Fruit fly (Drosophila melanogaster) whole organism, embryonic: ENCODE data around the gene pes.

Experiments used
- Abd-B ChIP-seq: fragments of 200-800 bp; sonication (Bioruptor generic); optimal IDR thresholded peaks from 2 replicates; lab custom pipeline; 2018; ENCODE audit warnings: missing biosample characterization, mild to moderate bottlenecking, missing genetic modification characterization, moderate library complexity
- Ada2b ChIP-seq: fragments of 200-800 bp; sonication (Bioruptor generic); IDR thresholded peaks from 2 replicates; pipeline ENCODE4 v1.3.6; 2022; ENCODE audit warnings: missing biosample characterization, missing genetic modification characterization
- CG10543 ChIP-seq: fragments of 200-800 bp; sonication (Bioruptor generic); optimal IDR thresholded peaks from 3 replicates; lab custom pipeline; 2017; ENCODE audit warnings: missing biosample characterization, mild to moderate bottlenecking, missing genetic modification characterization, moderate library complexity
- CG10959 ChIP-seq: fragments of 200-800 bp; sonication (Bioruptor generic); IDR thresholded peaks from 2 replicates; pipeline ENCODE4 v1.3.6; 2022; ENCODE audit warnings: missing biosample characterization, missing genetic modification characterization
- CG13424 ChIP-seq: fragments of 200-800 bp; sonication (Bioruptor generic); optimal IDR thresholded peaks from 2 replicates; lab custom pipeline; 2019; ENCODE audit warnings: missing biosample characterization, mild to moderate bottlenecking, missing genetic modification characterization, moderate library complexity
- CG14441 ChIP-seq: fragments of 200-800 bp; sonication (Bioruptor generic); IDR thresholded peaks from 2 replicates; pipeline ENCODE4 v1.3.6; 2022; ENCODE audit warnings: missing biosample characterization, missing genetic modification characterization
- CG15514 ChIP-seq: fragments of 200-800 bp; sonication (Bioruptor generic); optimal IDR thresholded peaks from 3 replicates; lab custom pipeline; 2017; ENCODE audit warnings: missing biosample characterization, missing genetic modification characterization, mild to moderate bottlenecking, moderate library complexity, missing genetic modification reagents
- CG16813 ChIP-seq: fragments of 200-800 bp; sonication (Bioruptor generic); IDR thresholded peaks from 3 replicates; pipeline ENCODE4 v1.3.6; 2022; ENCODE audit warnings: missing biosample characterization, missing genetic modification characterization; ENCODE audit not compliant: partially characterized antibody
- CG17385 ChIP-seq: fragments of 200-800 bp; sonication (Bioruptor generic); optimal IDR thresholded peaks from 3 replicates; lab custom pipeline; 2018; ENCODE audit warnings: missing biosample characterization, mild to moderate bottlenecking, missing genetic modification characterization
- CG30020 ChIP-seq: fragments of 200-800 bp; optimal IDR thresholded peaks from 2 replicates; lab custom pipeline; 2019; ENCODE audit warnings: missing biosample characterization, mild to moderate bottlenecking, missing genetic modification characterization, moderate library complexity
- CG33213 ChIP-seq: fragments of 200-800 bp; sonication (Bioruptor generic); optimal IDR thresholded peaks from 3 replicates; lab custom pipeline; 2016; ENCODE audit warnings: missing biosample characterization, missing genetic modification characterization
- CG34376 ChIP-seq: fragments of 200-800 bp; sonication (Bioruptor generic); optimal IDR thresholded peaks from 2 replicates; lab custom pipeline; 2018; ENCODE audit warnings: missing biosample characterization, mild to moderate bottlenecking, missing genetic modification characterization
- CG4360 ChIP-seq: fragments of 200-800 bp; sonication (Bioruptor generic); IDR thresholded peaks from 2 replicates; pipeline ENCODE4 v1.3.6; 2022; ENCODE audit warnings: missing biosample characterization, missing genetic modification characterization
- CG6683 ChIP-seq: fragments of 200-800 bp; sonication (Bioruptor generic); optimal IDR thresholded peaks from 2 replicates; lab custom pipeline; 2017; ENCODE audit warnings: missing biosample characterization, mild to moderate bottlenecking, missing genetic modification characterization, missing genetic modification reagents
- CG6689 ChIP-seq: fragments of 200-800 bp; sonication (Bioruptor generic); IDR thresholded peaks from 2 replicates; pipeline ENCODE4 v1.3.6; 2022; ENCODE audit warnings: missing biosample characterization, missing genetic modification characterization
- CG6765 ChIP-seq: fragments of 200-800 bp; sonication (Bioruptor generic); optimal IDR thresholded peaks from 3 replicates; lab custom pipeline; 2017; ENCODE audit warnings: missing biosample characterization, mild to moderate bottlenecking, missing genetic modification characterization
- CG7271 ChIP-seq: fragments of 200-800 bp; sonication (Bioruptor generic); optimal IDR thresholded peaks from 2 replicates; lab custom pipeline; 2018; ENCODE audit warnings: missing biosample characterization, mild to moderate bottlenecking, missing genetic modification characterization, moderate library complexity
- CG7357 ChIP-seq: fragments of 200-800 bp; sonication (Bioruptor generic); IDR thresholded peaks from 3 replicates; pipeline ENCODE4 v1.3.6; 2022; ENCODE audit warnings: missing biosample characterization, missing genetic modification characterization
- CG7963 ChIP-seq: fragments of 200-800 bp; sonication (Bioruptor generic); IDR thresholded peaks from 3 replicates; pipeline ENCODE4 v1.3.6; 2022; ENCODE audit warnings: missing biosample characterization, missing genetic modification characterization; ENCODE audit not compliant: partially characterized antibody
- Dfd ChIP-seq, 2 experiments: fragments of >200 bp; optimal IDR thresholded peaks; 2 replicates each; lab custom pipeline; 2017; ENCODE audit warnings: missing biosample characterization in 2 of 2, missing genetic modification characterization in 2 of 2
- Dip2 ChIP-seq: fragments of 200-800 bp; sonication (Bioruptor generic); IDR thresholded peaks from 2 replicates; pipeline ENCODE4 v1.3.6; 2022; ENCODE audit warnings: missing biosample characterization, missing genetic modification characterization
- Dip3 ChIP-seq: fragments of 200-800 bp; sonication (Bioruptor generic); optimal IDR thresholded peaks from 3 replicates; lab custom pipeline; 2016; ENCODE audit warnings: missing biosample characterization, missing genetic modification characterization
- Dll ChIP-seq: fragments of 200-800 bp; sonication (Bioruptor generic); IDR thresholded peaks from 4 replicates; pipeline ENCODE4 v1.3.6; 2022; ENCODE audit warnings: missing biosample characterization, missing genetic modification characterization; ENCODE audit not compliant: partially characterized antibody
- Doc3 ChIP-seq: fragments of 200-800 bp; sonication (Bioruptor generic); IDR thresholded peaks from 3 replicates; pipeline ENCODE4 v1.3.6; 2022; ENCODE audit warnings: missing biosample characterization, missing genetic modification characterization; ENCODE audit not compliant: partially characterized antibody
- Dref ChIP-seq: fragments of 200-800 bp; sonication (Bioruptor generic); IDR thresholded peaks from 2 replicates; pipeline ENCODE4 v1.3.6; 2022; ENCODE audit warnings: missing biosample characterization, missing genetic modification characterization
- ERR ChIP-seq: fragments of 200-800 bp; sonication (Bioruptor generic); optimal IDR thresholded peaks from 2 replicates; lab custom pipeline; 2016; ENCODE audit warnings: missing biosample characterization, missing genetic modification characterization
- HLH4C ChIP-seq: fragments of 200-800 bp; sonication (Bioruptor generic); IDR thresholded peaks from 3 replicates; pipeline ENCODE4 v1.3.6; 2022; ENCODE audit warnings: missing biosample characterization, missing genetic modification characterization; ENCODE audit not compliant: partially characterized antibody
- HmgD ChIP-seq: fragments of 200-800 bp; sonication (Bioruptor generic); optimal IDR thresholded peaks from 3 replicates; lab custom pipeline; 2016; ENCODE audit warnings: missing biosample characterization, missing genetic modification characterization
- Hsf ChIP-seq: fragments of 200-800 bp; sonication (Bioruptor generic); optimal IDR thresholded peaks from 3 replicates; lab custom pipeline; 2016; ENCODE audit warnings: missing biosample characterization, missing genetic modification characterization
- Jarid2 ChIP-seq: fragments of 200-800 bp; sonication (Bioruptor generic); optimal IDR thresholded peaks from 3 replicates; lab custom pipeline; 2017; ENCODE audit warnings: mild to moderate bottlenecking, missing biosample characterization, missing genetic modification reagents, missing genetic modification characterization
- Oli ChIP-seq: fragments of 200-800 bp; sonication (Bioruptor generic); optimal IDR thresholded peaks from 2 replicates; lab custom pipeline; 2018; ENCODE audit warnings: missing biosample characterization, mild to moderate bottlenecking, missing genetic modification characterization, moderate library complexity
- Ptx1 ChIP-seq: fragments of 200-800 bp; sonication (Bioruptor generic); IDR thresholded peaks from 2 replicates; pipeline ENCODE4 v1.3.6; 2022; ENCODE audit warnings: missing biosample characterization, missing genetic modification characterization
- Xbp1 ChIP-seq: fragments of 200-800 bp; sonication (Bioruptor generic); optimal IDR thresholded peaks from 3 replicates; lab custom pipeline; 2016; ENCODE audit warnings: missing biosample characterization, mild to moderate bottlenecking, missing genetic modification characterization
- YL-1 ChIP-seq: fragments of 200-800 bp; sonication (Bioruptor generic); optimal IDR thresholded peaks from 3 replicates; lab custom pipeline; 2017; ENCODE audit warnings: missing biosample characterization, mild to moderate bottlenecking, missing genetic modification characterization
- ase ChIP-seq: fragments of 200-800 bp; sonication (Bioruptor generic); IDR thresholded peaks from 3 replicates; pipeline ENCODE4 v1.3.6; 2022; ENCODE audit warnings: missing biosample characterization, missing genetic modification characterization
- crp ChIP-seq, 2 experiments: fragments of 200-800 bp; sonication (Bioruptor generic); optimal IDR thresholded peaks; 2 replicates in 1 of 2; 3 replicates in 1 of 2; lab custom pipeline; 2017; ENCODE audit warnings: missing biosample characterization in 2 of 2, missing genetic modification characterization in 2 of 2, mild to moderate bottlenecking in 1 of 2, moderate library complexity in 1 of 2
- dysf ChIP-seq: fragments of 200-800 bp; sonication (Bioruptor generic); IDR thresholded peaks from 3 replicates; pipeline ENCODE4 v1.3.6; 2022; ENCODE audit warnings: missing biosample characterization, missing genetic modification characterization
- gem ChIP-seq: fragments of 200-800 bp; sonication (Bioruptor generic); optimal IDR thresholded peaks from 2 replicates; lab custom pipeline; 2019; ENCODE audit warnings: missing biosample characterization, mild to moderate bottlenecking, missing genetic modification characterization, moderate library complexity
- grn ChIP-seq: fragments of 200-800 bp; sonication (Bioruptor generic); optimal IDR thresholded peaks from 3 replicates; lab custom pipeline; 2017; ENCODE audit warnings: missing biosample characterization, missing genetic modification characterization
- gro ChIP-seq: fragments of 200-800 bp; sonication (Bioruptor generic); optimal IDR thresholded peaks from 2 replicates; lab custom pipeline; 2016; ENCODE audit warnings: missing biosample characterization, missing genetic modification characterization
- gsb ChIP-seq: fragments of 200-800 bp; sonication (Bioruptor generic); IDR thresholded peaks from 2 replicates; pipeline ENCODE4 v1.3.6; 2022; ENCODE audit warnings: missing biosample characterization, missing genetic modification characterization
- jumu ChIP-seq: fragments of 200-800 bp; sonication (Bioruptor generic); optimal IDR thresholded peaks from 3 replicates; lab custom pipeline; 2016; ENCODE audit warnings: missing biosample characterization, missing genetic modification characterization
- lmd ChIP-seq: fragments of 200-800 bp; sonication (Bioruptor generic); IDR thresholded peaks from 2 replicates; pipeline ENCODE4 v1.3.6; 2022; ENCODE audit warnings: missing biosample characterization, missing genetic modification characterization
- nau ChIP-seq: fragments of 200-800 bp; sonication (Bioruptor generic); optimal IDR thresholded peaks from 3 replicates; lab custom pipeline; 2017; ENCODE audit warnings: missing biosample characterization, mild to moderate bottlenecking, missing genetic modification characterization, missing genetic modification reagents
- nom ChIP-seq: fragments of 200-800 bp; sonication (Bioruptor generic); optimal IDR thresholded peaks from 2 replicates; lab custom pipeline; 2017; ENCODE audit warnings: missing biosample characterization, missing genetic modification characterization, mild to moderate bottlenecking, moderate library complexity, missing genetic modification reagents
- run ChIP-seq: fragments of 200-800 bp; sonication (Bioruptor generic); optimal IDR thresholded peaks from 3 replicates; lab custom pipeline; 2018; ENCODE audit warnings: missing biosample characterization, mild to moderate bottlenecking, missing genetic modification characterization
- slp2 ChIP-seq: fragments of 200-800 bp; sonication (Bioruptor generic); optimal IDR thresholded peaks from 2 replicates; lab custom pipeline; 2016; ENCODE audit warnings: missing biosample characterization, missing genetic modification characterization
- toy ChIP-seq: fragments of 200-800 bp; sonication (Bioruptor generic); IDR thresholded peaks from 2 replicates; pipeline ENCODE4 v1.3.6; 2022; ENCODE audit warnings: missing biosample characterization, missing genetic modification characterization
- zen2 ChIP-seq: fragments of 200-800 bp; sonication (Bioruptor generic); IDR thresholded peaks from 3 replicates; pipeline ENCODE4 v1.3.6; 2022; ENCODE audit warnings: missing biosample characterization, missing genetic modification characterization; ENCODE audit not compliant: partially characterized antibody

Gene pes

dm6 chr2L:7957068-7957868 is 36.7 kb downstream of the pes start (continued):
- TF ChIP-seq toy = no peak
- TF ChIP-seq CG4360 (GFP tag; lab: Robert Waterston, UW) = no peak
- peak; percentile 54; the same call in 2 of the 3 replicates for TF ChIP-seq CG7357
- peak; percentile 68 for TF ChIP-seq Oli (tag; lab: Kevin White, UChicago)
- peak; percentile 44 for TF ChIP-seq Xbp1 (GFP tag; lab: Kevin White, UChicago)
- TF ChIP-seq CG6689 (GFP tag; lab: Robert Waterston, UW) = peak; percentile 67
- no peak for TF ChIP-seq nom (GFP tag; lab: Kevin White, UChicago)
- 0 out of 2 replicates have a peak, but pooled peaks have one; percentile 13 for TF ChIP-seq CG14441 (GFP tag; lab: Robert Waterston, UW)
- TF ChIP-seq gsb (GFP tag; lab: Robert Waterston, UW) = no peak
- TF ChIP-seq gro = no peak
- no peak for TF ChIP-seq ERR (GFP tag; lab: Kevin White, UChicago)
- TF ChIP-seq slp2 (GFP tag; lab: Kevin White, UChicago) = no peak
- no peak for TF ChIP-seq Dll (GFP tag; lab: Robert Waterston, UW)
- peak; percentile 73 for TF ChIP-seq dysf (GFP tag; lab: Robert Waterston, UW)
- TF ChIP-seq HLH4C (GFP tag; lab: Robert Waterston, UW) = no peak
- TF ChIP-seq Dref (GFP tag; lab: Robert Waterston, UW) = no peak
- no peak for TF ChIP-seq Dip2
- no peak for TF ChIP-seq CG6765 (GFP tag; lab: Kevin White, UChicago)
- TF ChIP-seq CG16813 (GFP tag; lab: Robert Waterston, UW) = no peak
- TF ChIP-seq CG10543 (GFP tag; lab: Kevin White, UChicago) = no peak
- 0 out of 2 replicates have a peak, but pooled peaks have one; percentile 32 for TF ChIP-seq Ada2b (GFP tag; lab: Robert Waterston, UW)
- TF ChIP-seq Dfd (GFP tag; optimal IDR thresholded peaks at IDR 0.05; lab: Kevin White, UChicago) = no peak
- no peak for TF ChIP-seq Dip3 (GFP tag; lab: Kevin White, UChicago)
- no peak for TF ChIP-seq HmgD
- TF ChIP-seq CG7963 (GFP tag; lab: Robert Waterston, UW) = no peak
- no peak for TF ChIP-seq YL-1 (GFP tag; lab: Kevin White, UChicago)
- TF ChIP-seq CG10959 = no peak
- TF ChIP-seq CG34376 (GFP tag; lab: Kevin White, UChicago) = no peak
- TF ChIP-seq Ptx1 = peak; percentile 65
- TF ChIP-seq Abd-B = peak; percentile 46
- no peak for TF ChIP-seq ase (GFP tag; lab: Robert Waterston, UW)
- no peak for TF ChIP-seq Doc3 (GFP tag; lab: Robert Waterston, UW)
- peak in 1 of 2 experiments; percentile 6 for TF ChIP-seq crp (GFP tag; optimal IDR thresholded peaks at IDR 0.05; lab: Kevin White, UChicago)
- peak; percentile 29 for TF ChIP-seq Jarid2 (GFP tag; lab: Kevin White, UChicago)
- TF ChIP-seq Hsf (GFP tag; lab: Kevin White, UChicago) = peak; percentile 32
- no peak for TF ChIP-seq grn (GFP tag; lab: Kevin White, UChicago)
- TF ChIP-seq nau (GFP tag; lab: Kevin White, UChicago) = peak; percentile 36
- peak; percentile 47 for TF ChIP-seq CG17385 (GFP tag; lab: Kevin White, UChicago)
- no peak for TF ChIP-seq zen2
- no peak for TF ChIP-seq jumu (GFP tag; lab: Kevin White, UChicago)
- peak; percentile 14 for TF ChIP-seq CG15514 (GFP tag; lab: Kevin White, UChicago)
- no peak for TF ChIP-seq run
- no peak for TF ChIP-seq CG30020 (tag; lab: Kevin White, UChicago)
- no peak for TF ChIP-seq CG33213 (GFP tag; lab: Kevin White, UChicago)
- TF ChIP-seq lmd (GFP tag; lab: Robert Waterston, UW) = peak; percentile 58
- TF ChIP-seq CG7271 (tag; lab: Kevin White, UChicago) = no peak
- TF ChIP-seq CG13424 (tag; lab: Kevin White, UChicago) = peak; percentile 39
- no peak for TF ChIP-seq CG6683 (GFP tag; lab: Kevin White, UChicago)
- peak; percentile 70 for TF ChIP-seq gem (tag; lab: Kevin White, UChicago)
